Worm (Caenorhabditis elegans) whole organism, late embryonic: ENCODE data around the gene Y62E10A.24.

ENCODE experiments used
- C08G9.2 ChIP-seq: sonication (generic microtip); optimal IDR thresholded peaks from 2 replicates; lab custom pipeline; 2016; ENCODE audit warnings: mild to moderate bottlenecking, missing genetic modification characterization, moderate library complexity, missing compliant biosample characterization
- F13H6.1 ChIP-seq: sonication (generic microtip); optimal IDR thresholded peaks from 2 replicates; lab custom pipeline; 2016; ENCODE audit warnings: missing genetic modification characterization, missing compliant biosample characterization
- K02D7.2 ChIP-seq: sonication (generic microtip); optimal IDR thresholded peaks from 2 replicates; lab custom pipeline; 2017; ENCODE audit warnings: mild to moderate bottlenecking, missing genetic modification characterization, missing compliant biosample characterization
- K09A11.1 ChIP-seq: sonication (generic microtip); optimal IDR thresholded peaks from 2 replicates; lab custom pipeline; 2017; ENCODE audit warnings: antibody characterized with exemption, mild to moderate bottlenecking, missing genetic modification characterization, missing compliant biosample characterization; ENCODE audit not compliant: insufficient read depth
- ahr-1 ChIP-seq: sonication (generic microtip); optimal IDR thresholded peaks from 2 replicates; lab custom pipeline; 2016; ENCODE audit warnings: missing genetic modification characterization, missing compliant biosample characterization
- ceh-14 ChIP-seq: sonication (generic microtip); optimal IDR thresholded peaks from 2 replicates; lab custom pipeline; 2016; ENCODE audit warnings: missing genotype, missing genetic modification characterization, missing compliant biosample characterization
- ceh-18 ChIP-seq: sonication (generic microtip); optimal IDR thresholded peaks from 2 replicates; lab custom pipeline; 2016; ENCODE audit warnings: missing genetic modification characterization, missing compliant biosample characterization
- ceh-19 ChIP-seq: fragments of 200-800 bp; sonication (Bioruptor generic); optimal IDR thresholded peaks from 2 replicates; lab custom pipeline; 2018; ENCODE audit warnings: mild to moderate bottlenecking, missing genetic modification characterization, missing compliant biosample characterization
- ceh-2 ChIP-seq: sonication (generic microtip); optimal IDR thresholded peaks from 2 replicates; lab custom pipeline; 2016; ENCODE audit warnings: missing genotype, missing genetic modification characterization, missing compliant biosample characterization
- ceh-24 ChIP-seq: sonication (generic microtip); optimal IDR thresholded peaks from 2 replicates; lab custom pipeline; 2016; ENCODE audit warnings: mild to moderate bottlenecking, missing genetic modification characterization, missing compliant biosample characterization
- ceh-30 ChIP-seq: fragments of 150-350 bp; optimal IDR thresholded peaks from 2 replicates; lab custom pipeline; 2014; ENCODE audit warnings: missing biosample characterization, missing genetic modification characterization
- ceh-45 ChIP-seq: fragments of 200-800 bp; sonication (Bioruptor generic); IDR thresholded peaks from 2 replicates; pipeline ENCODE4 v1.3.6; 2022; ENCODE audit warnings: missing genetic modification reagents, missing genetic modification characterization, missing compliant biosample characterization
- ceh-9 ChIP-seq: sonication (generic microtip); optimal IDR thresholded peaks from 2 replicates; lab custom pipeline; 2016; ENCODE audit warnings: mild to moderate bottlenecking, missing genetic modification characterization, inconsistent platforms, missing compliant biosample characterization
- che-1 ChIP-seq: sonication (generic microtip); optimal IDR thresholded peaks from 2 replicates; lab custom pipeline; 2016; ENCODE audit warnings: mild to moderate bottlenecking, missing genetic modification characterization, missing compliant biosample characterization
- dmd-4 ChIP-seq: sonication (generic microtip); optimal IDR thresholded peaks from 2 replicates; lab custom pipeline; 2016; ENCODE audit warnings: borderline replicate concordance, missing genetic modification characterization, missing compliant biosample characterization
- dve-1 ChIP-seq: sonication (generic microtip); optimal IDR thresholded peaks from 2 replicates; lab custom pipeline; 2017; ENCODE audit warnings: antibody characterized with exemption, mild to moderate bottlenecking, missing genetic modification characterization, missing compliant biosample characterization
- elt-4 ChIP-seq: sonication (generic microtip); optimal IDR thresholded peaks from 2 replicates; lab custom pipeline; 2016; ENCODE audit warnings: missing genetic modification characterization, missing compliant biosample characterization
- ets-4 ChIP-seq: sonication (generic microtip); optimal IDR thresholded peaks from 2 replicates; lab custom pipeline; 2016; ENCODE audit warnings: missing genetic modification characterization, missing compliant biosample characterization
- eyg-1 ChIP-seq: sonication (generic microtip); optimal IDR thresholded peaks from 2 replicates; lab custom pipeline; 2016; ENCODE audit warnings: missing genotype, missing genetic modification characterization, missing compliant biosample characterization
- fax-1 ChIP-seq: sonication (generic microtip); optimal IDR thresholded peaks from 2 replicates; lab custom pipeline; 2016; ENCODE audit warnings: missing genotype, missing genetic modification characterization, missing compliant biosample characterization
- hlh-13 ChIP-seq: fragments of 200-800 bp; sonication (Bioruptor generic); optimal IDR thresholded peaks from 2 replicates; lab custom pipeline; 2018; ENCODE audit warnings: mild to moderate bottlenecking, missing genetic modification characterization, missing compliant biosample characterization
- hlh-6 ChIP-seq: sonication (generic microtip); optimal IDR thresholded peaks from 2 replicates; lab custom pipeline; 2016; ENCODE audit warnings: missing genotype, missing genetic modification characterization, missing compliant biosample characterization
- hlh-8 ChIP-seq: sonication (generic microtip); optimal IDR thresholded peaks from 2 replicates; lab custom pipeline; 2016; ENCODE audit warnings: missing genotype, missing genetic modification characterization, missing compliant biosample characterization
- lim-6 ChIP-seq: sonication (generic microtip); optimal IDR thresholded peaks from 2 replicates; lab custom pipeline; 2016; ENCODE audit warnings: missing genetic modification characterization, missing compliant biosample characterization
- lin-11 ChIP-seq: fragments of 200-800 bp; sonication (Bioruptor generic); optimal IDR thresholded peaks from 2 replicates; lab custom pipeline; 2018; ENCODE audit warnings: mild to moderate bottlenecking, missing genetic modification characterization, missing compliant biosample characterization
- madf-2 ChIP-seq: sonication (generic microtip); optimal IDR thresholded peaks from 2 replicates; lab custom pipeline; 2017; ENCODE audit warnings: missing genetic modification characterization, missing compliant biosample characterization
- mec-3 ChIP-seq: sonication (generic microtip); optimal IDR thresholded peaks from 2 replicates; lab custom pipeline; 2016; ENCODE audit warnings: borderline replicate concordance, missing genetic modification characterization, missing compliant biosample characterization
- nhr-232 ChIP-seq: sonication (generic microtip); optimal IDR thresholded peaks from 2 replicates; lab custom pipeline; 2016; ENCODE audit warnings: missing genetic modification characterization, missing compliant biosample characterization
- npax-4 ChIP-seq: sonication (generic microtip); optimal IDR thresholded peaks from 2 replicates; lab custom pipeline; 2016; ENCODE audit warnings: missing genetic modification characterization, missing compliant biosample characterization
- odd-2 ChIP-seq: sonication (generic microtip); optimal IDR thresholded peaks from 2 replicates; lab custom pipeline; 2017; ENCODE audit warnings: antibody characterized with exemption, mild to moderate bottlenecking, missing genetic modification characterization, missing compliant biosample characterization
- pat-9 ChIP-seq: fragments of 200-800 bp; sonication (Bioruptor generic); optimal IDR thresholded peaks from 2 replicates; lab custom pipeline; 2018; ENCODE audit warnings: mild to moderate bottlenecking, missing genetic modification characterization, moderate library complexity, missing compliant biosample characterization
- pha-4 ChIP-seq: fragments of 150-350 bp; optimal IDR thresholded peaks from 2 replicates; lab custom pipeline; 2018; ENCODE audit warnings: missing biosample characterization, missing genetic modification reagents, missing genetic modification characterization
- pros-1 ChIP-seq: fragments of 150-350 bp; optimal IDR thresholded peaks from 2 replicates; lab custom pipeline; 2014; ENCODE audit warnings: missing biosample characterization, missing genetic modification reagents, missing genetic modification characterization
- ref-2 ChIP-seq: sonication (generic microtip); optimal IDR thresholded peaks from 2 replicates; lab custom pipeline; 2016; ENCODE audit warnings: missing genetic modification characterization, missing compliant biosample characterization
- rnt-1 ChIP-seq: sonication (generic microtip); optimal IDR thresholded peaks from 2 replicates; lab custom pipeline; 2016; ENCODE audit warnings: missing genetic modification characterization, missing compliant biosample characterization
- sox-4 ChIP-seq: sonication (generic microtip); optimal IDR thresholded peaks from 2 replicates; lab custom pipeline; 2017; ENCODE audit warnings: mild to moderate bottlenecking, missing genetic modification characterization, inconsistent platforms, missing compliant biosample characterization
- syd-9 ChIP-seq: sonication (generic microtip); optimal IDR thresholded peaks from 2 replicates; lab custom pipeline; 2016; ENCODE audit warnings: mild to moderate bottlenecking, missing genetic modification characterization, moderate library complexity, missing compliant biosample characterization
- tbx-2 ChIP-seq: sonication (generic microtip); optimal IDR thresholded peaks from 2 replicates; lab custom pipeline; 2016; ENCODE audit warnings: missing genetic modification characterization, missing compliant biosample characterization
- tbx-7 ChIP-seq: sonication (generic microtip); optimal IDR thresholded peaks from 2 replicates; lab custom pipeline; 2016; ENCODE audit warnings: missing genotype, missing genetic modification characterization, missing compliant biosample characterization
- unc-3 ChIP-seq, 2 experiments: fragments of 200-800 bp in 1 of 2; sonication (Bioruptor generic) in 1 of 2; sonication (generic microtip) in 1 of 2; conservative IDR thresholded peaks in 1 of 2; optimal IDR thresholded peaks in 1 of 2; 2 replicates each; pipeline versions ENCODE4 v1.3.6 to Lab custom; 2016 to 2022; ENCODE audit warnings: missing compliant biosample characterization in 2 of 2, missing genetic modification characterization in 2 of 2, missing genetic modification reagents in 1 of 2
- unc-86 ChIP-seq: sonication (generic microtip); optimal IDR thresholded peaks from 2 replicates; lab custom pipeline; 2016; ENCODE audit warnings: missing genetic modification characterization, missing compliant biosample characterization
- zip-5 ChIP-seq: sonication (generic microtip); optimal IDR thresholded peaks from 2 replicates; lab custom pipeline; 2016; ENCODE audit warnings: missing genetic modification characterization, missing compliant biosample characterization
- ztf-16 ChIP-seq: sonication (generic microtip); optimal IDR thresholded peaks from 2 replicates; lab custom pipeline; 2017; ENCODE audit warnings: missing genetic modification characterization, missing compliant biosample characterization

The Y62E10A.24 gene

DNA sequence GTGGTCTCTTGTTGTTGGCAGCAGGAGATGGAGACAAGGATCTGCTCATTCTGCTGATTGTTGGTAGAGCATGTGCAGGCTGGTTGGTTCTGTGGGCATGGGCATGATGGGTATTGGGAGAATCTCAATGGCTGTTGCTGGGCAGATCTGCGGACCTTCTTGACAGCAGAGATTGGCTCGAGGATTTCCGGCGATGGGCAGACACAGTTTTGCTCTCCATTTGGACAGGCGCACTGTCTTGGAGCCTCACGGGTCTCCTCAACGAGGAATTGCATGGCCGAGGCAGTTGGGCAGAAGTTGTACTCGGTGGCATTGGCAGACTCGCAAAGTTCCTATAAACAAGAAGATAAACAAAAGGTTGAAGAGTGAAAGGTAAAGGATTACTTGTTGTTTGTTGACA lies 40.0 kb upstream of the Y62E10A.24 start:
- TF ChIP-seq nhr-232 (tag; lab: Kevin White, UChicago) (no peak), rnt-1 (tag; lab: Kevin White, UChicago) (no peak), zip-5 (no peak), hlh-13 (no peak), elt-4 (tag; lab: Kevin White, UChicago) (no peak), mec-3 (no peak), pha-4 (tag; lab: Kevin White, UChicago) (no peak), ref-2 (no peak)

- TF ChIP-seq ztf-16 (tag; lab: Kevin White, UChicago) (no peak), ahr-1 (no peak), tbx-2 (no peak), hlh-6 (tag; lab: Kevin White, UChicago) (no peak), ceh-18 (tag; lab: Kevin White, UChicago) (no peak), K09A11.1 (no peak), lin-11 (tag; lab: Kevin White, UChicago) (no peak), che-1 (tag; lab: Kevin White, UChicago) (no peak), zip-5 (no peak), ets-4 (tag; lab: Kevin White, UChicago) (no peak), mec-3 (no peak), ceh-30 (no peak), ceh-45 (GFP tag; lab: Robert Waterston, UW) (no peak), nhr-232 (tag; lab: Kevin White, UChicago) (no peak), tbx-7 (tag; lab: Kevin White, UChicago) (no peak), pros-1 (tag; lab: Kevin White, UChicago) (no peak), F13H6.1 (tag; lab: Kevin White, UChicago) (no peak)
Observed at ce11 chrIV:13331285-13331684, 39.2 kb upstream of the Y62E10A.24 start, which contains the start of gene pqn-74. Gene pqn-74 (minus strand): TSS chrIV:13331406.

ce11 chrIV:13334287-13334686 lies 36.2 kb upstream of the Y62E10A.24 start:
- TF ChIP-seq eyg-1 (tag; lab: Kevin White, UChicago) (no peak), C08G9.2 (tag; lab: Kevin White, UChicago) (no peak), che-1 (tag; lab: Kevin White, UChicago) (no peak), pha-4 (tag; lab: Kevin White, UChicago) (no peak), nhr-232 (tag; lab: Kevin White, UChicago) (no peak), ceh-14 (no peak), ceh-9 (no peak), ceh-19 (no peak), sox-4 (tag; lab: Kevin White, UChicago) (no peak), fax-1 (tag; lab: Kevin White, UChicago) (no peak), syd-9 (tag; lab: Kevin White, UChicago) (no peak), hlh-8 (tag; lab: Kevin White, UChicago) (no peak), ceh-24 (tag; lab: Kevin White, UChicago) (no peak), pat-9 (no peak), dve-1 (tag; lab: Kevin White, UChicago) (no peak), tbx-2 (no peak), madf-2 (tag; lab: Kevin White, UChicago) (no peak), unc-3 (GFP tag; conservative IDR thresholded peaks at IDR 0.05; lab: Robert Waterston, UW) (no peak), unc-3 (tag; optimal IDR thresholded peaks at IDR 0.05; lab: Kevin White, UChicago) (no peak), ceh-18 (tag; lab: Kevin White, UChicago) (no peak), lim-6 (tag; lab: Kevin White, UChicago) (no peak)

ce11 chrIV:13342555-13342954 lies 28.0 kb upstream of the Y62E10A.24 start, which contains the start of gene W02A2.5:
Gene W02A2.5 (plus strand): TSS chrIV:13342855.
- no peak for TF ChIP-seq ahr-1
- TF ChIP-seq che-1 (tag; lab: Kevin White, UChicago): no peak
- TF ChIP-seq unc-86: no peak
- no peak for TF ChIP-seq sox-4 (tag; lab: Kevin White, UChicago)
- no peak for TF ChIP-seq ceh-45 (GFP tag; lab: Robert Waterston, UW)
- TF ChIP-seq ceh-2: no peak
- no peak for TF ChIP-seq pha-4 (tag; lab: Kevin White, UChicago)
- TF ChIP-seq npax-4 (tag; lab: Kevin White, UChicago): no peak
- no peak for TF ChIP-seq K02D7.2 (tag; lab: Kevin White, UChicago)
- TF ChIP-seq dmd-4 (tag; lab: Kevin White, UChicago): no peak
- no peak for TF ChIP-seq odd-2
